Fruit fly (Drosophila melanogaster) whole organism, embryonic: ENCODE results near the gene Cyp40.

Experiments used
- CG1529 ChIP-seq: fragments of 200-800 bp; sonication (Bioruptor generic); optimal IDR thresholded peaks from 3 replicates; lab custom pipeline; 2018; ENCODE audit warnings: missing biosample characterization, missing genetic modification characterization
- unpg ChIP-seq: fragments of 200-800 bp; sonication (Bioruptor generic); optimal IDR thresholded peaks from 3 replicates; lab custom pipeline; 2018; ENCODE audit warnings: missing biosample characterization, mild to moderate bottlenecking, missing genetic modification characterization, moderate library complexity

- TF ChIP-seq CG1529 (GFP tag; lab: Kevin White, UChicago): no peak
- TF ChIP-seq unpg (GFP tag; lab: Kevin White, UChicago): no peak
Observed at dm6 chr3L:9637812-9638211, 9.3 kb downstream of the Cyp40 start, which contains the start of gene CG8329.
